Worm (Caenorhabditis elegans): ENCODE data around the gene W04E12.4.
A peak's percentile ranks its signal among the peaks of the same experiment; 100 is the strongest.

Gene W04E12.4

DNA sequence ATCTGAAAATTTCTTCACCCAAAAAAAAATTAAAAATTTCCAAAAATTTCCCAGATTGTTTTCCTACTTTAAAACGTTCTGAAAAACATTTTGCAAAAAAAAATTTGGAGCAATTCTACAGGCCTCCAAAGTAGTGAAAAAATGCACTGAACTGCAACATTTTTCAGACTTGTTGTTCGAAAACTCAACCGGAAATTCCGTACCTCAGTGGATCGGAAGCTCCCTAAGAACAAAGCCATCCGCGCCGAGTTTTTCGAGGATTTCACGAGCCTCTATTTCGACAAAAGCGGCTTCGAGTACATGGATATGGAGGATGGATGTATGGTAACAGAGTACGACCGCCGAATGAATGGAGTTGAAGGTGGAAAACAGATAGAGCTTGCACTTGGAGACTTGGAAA, 5.3 kb upstream of the W04E12.4 start, which contains the start of gene fbxa-131:
fbxa-131 (plus strand) TSS at position 301 of the 400 bp plus-strand sequence.
- no peak for TF ChIP-seq ceh-28 (tag; optimal IDR thresholded peaks at IDR 0.05)
- no peak for TF ChIP-seq zag-1 (tag; optimal IDR thresholded peaks at IDR 0.05)
- no peak for TF ChIP-seq snpc-4 (tag; optimal IDR thresholded peaks at IDR 0.05)
- no peak for TF ChIP-seq ceh-16 (tag; optimal IDR thresholded peaks at IDR 0.05)
- TF ChIP-seq pqm-1 (tag; optimal IDR thresholded peaks at IDR 0.05) = no peak
- TF ChIP-seq nhr-77 (tag; optimal IDR thresholded peaks at IDR 0.05) = no peak
- TF ChIP-seq sea-2 (GFP tag; optimal IDR thresholded peaks at IDR 0.05) = no peak

DNA sequence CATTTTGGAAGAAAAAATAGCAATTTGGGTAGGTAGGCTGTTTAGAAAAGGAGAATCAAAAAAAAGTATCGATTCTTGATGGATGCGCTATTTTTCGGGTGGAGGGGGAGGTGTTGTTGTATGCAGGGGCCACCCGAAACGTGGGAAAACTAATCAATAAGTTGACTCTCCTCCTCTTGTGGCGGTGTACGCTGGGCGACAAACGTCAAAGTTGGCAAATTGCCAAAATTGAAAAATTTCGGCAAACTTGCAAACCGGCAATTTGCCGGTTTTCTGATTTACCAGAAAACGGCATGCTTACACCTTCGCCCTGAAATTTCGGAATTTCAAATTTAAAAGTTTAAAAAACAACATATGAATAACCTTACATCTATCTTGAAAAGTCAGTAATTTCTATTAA, 2.4 kb upstream of the W04E12.4 start, which contains the start of gene W04E12.2:
W04E12.2 (minus strand) TSS at position 101 of the 400 bp plus-strand sequence.
- no peak for TF ChIP-seq nhr-25 (tag; optimal IDR thresholded peaks at IDR 0.05)
- no peak for TF ChIP-seq R02D3.7 (tag; optimal IDR thresholded peaks at IDR 0.05)
- no peak for TF ChIP-seq nhr-11 (tag; optimal IDR thresholded peaks at IDR 0.05)
- no peak for TF ChIP-seq elt-1 (tag; optimal IDR thresholded peaks at IDR 0.05)
- no peak for TF ChIP-seq mml-1 (tag; optimal IDR thresholded peaks at IDR 0.05)
- TF ChIP-seq nhr-76 (tag; optimal IDR thresholded peaks at IDR 0.05) = no peak
- TF ChIP-seq ceh-16 (tag; optimal IDR thresholded peaks at IDR 0.05) = no peak
- no peak for TF ChIP-seq unc-62 (GFP tag; optimal IDR thresholded peaks at IDR 0.05)
- TF ChIP-seq daf-12 (tag; optimal IDR thresholded peaks at IDR 0.05) = no peak
- TF ChIP-seq nhr-43 (tag; optimal IDR thresholded peaks at IDR 0.05; ENCODE audit: poor library complexity, severe bottlenecking) = no peak
- TF ChIP-seq lin-15B (tag; optimal IDR thresholded peaks at IDR 0.05) = no peak
- TF ChIP-seq egl-27 (tag; optimal IDR thresholded peaks at IDR 0.05) = no peak
- no peak for TF ChIP-seq ama-1 (optimal IDR thresholded peaks at IDR 0.05)
- TF ChIP-seq nhr-77 (tag; optimal IDR thresholded peaks at IDR 0.05) = no peak

DNA sequence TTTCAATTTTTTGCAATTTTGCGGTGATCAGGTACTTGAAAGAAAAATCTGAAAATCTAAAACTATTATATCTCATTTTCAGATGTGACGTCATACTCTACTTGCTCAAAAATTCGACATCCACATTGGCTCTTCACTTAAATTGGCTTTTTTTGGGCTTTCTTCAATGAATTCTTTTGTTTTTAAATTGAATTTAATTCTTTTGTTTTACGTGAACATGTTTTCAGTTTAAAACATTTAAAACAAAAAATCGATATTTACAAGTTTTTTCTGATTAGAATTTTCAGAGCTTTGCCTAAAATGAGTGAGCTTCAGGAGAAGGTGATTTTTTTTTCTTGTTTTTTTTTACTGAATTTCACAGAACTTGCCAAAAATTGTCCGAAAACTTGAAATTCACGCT, 1.8 kb upstream of the W04E12.4 start, which contains the start of gene W04E12.3:
W04E12.3 (plus strand) TSS at position 301 of the 400 bp plus-strand sequence.
- TF ChIP-seq fkh-10 (GFP tag; optimal IDR thresholded peaks at IDR 0.05) (no peak), aly-2 (tag; optimal IDR thresholded peaks at IDR 0.05) (no peak), nhr-43 (tag; optimal IDR thresholded peaks at IDR 0.05; ENCODE audit: poor library complexity, severe bottlenecking) (no peak), jun-1 (tag; optimal IDR thresholded peaks at IDR 0.05) (no peak), nhr-67 (tag; optimal IDR thresholded peaks at IDR 0.05) (no peak), ceh-9 (tag; optimal IDR thresholded peaks at IDR 0.05) (no peak), eor-1 (tag; optimal IDR thresholded peaks at IDR 0.05) (no peak), nhr-11 (tag; optimal IDR thresholded peaks at IDR 0.05) (no peak), ceh-16 (tag; optimal IDR thresholded peaks at IDR 0.05) (no peak), nhr-28 (tag; optimal IDR thresholded peaks at IDR 0.05) (no peak), lin-39 (tag; optimal IDR thresholded peaks at IDR 0.05) (no peak), pha-4 (tag; optimal IDR thresholded peaks at IDR 0.05) (no peak), lsy-12 (tag; optimal IDR thresholded peaks at IDR 0.05) (no peak), snpc-4 (tag; optimal IDR thresholded peaks at IDR 0.05) (no peak), elt-1 (tag; optimal IDR thresholded peaks at IDR 0.05) (no peak), unc-62 (GFP tag; optimal IDR thresholded peaks at IDR 0.05) (no peak), R02D3.7 (tag; optimal IDR thresholded peaks at IDR 0.05) (no peak), nhr-12 (tag; optimal IDR thresholded peaks at IDR 0.05) (no peak), nhr-76 (tag; optimal IDR thresholded peaks at IDR 0.05) (no peak)

DNA sequence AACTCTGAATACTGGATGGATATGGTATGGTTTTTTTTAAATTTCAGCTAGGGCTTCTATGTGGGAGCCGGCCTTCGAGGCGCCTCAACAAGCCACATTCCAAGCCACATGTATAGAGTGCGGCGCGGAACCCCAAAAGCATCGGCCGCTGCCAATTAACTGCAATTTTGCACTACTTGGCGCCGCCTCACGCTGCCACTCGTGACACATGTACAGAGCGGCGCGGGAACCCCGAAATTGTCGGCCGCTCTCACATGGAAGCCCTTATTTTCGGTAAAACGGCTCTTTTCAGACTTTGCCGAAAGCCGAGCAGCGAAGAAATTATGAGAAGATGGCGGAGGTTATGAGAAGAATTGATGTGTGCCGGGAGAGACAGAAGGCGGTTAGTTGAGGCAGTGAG, 389 bp downstream of the W04E12.4 start:
- TF ChIP-seq eor-1 (tag; optimal IDR thresholded peaks at IDR 0.05) (no peak), nhr-67 (tag; optimal IDR thresholded peaks at IDR 0.05) (no peak), fkh-10 (GFP tag; optimal IDR thresholded peaks at IDR 0.05) (no peak), R02D3.7 (tag; optimal IDR thresholded peaks at IDR 0.05) (no peak), nhr-23 (tag; optimal IDR thresholded peaks at IDR 0.05) (no peak), elt-1 (tag; optimal IDR thresholded peaks at IDR 0.05) (no peak), sea-2 (GFP tag; optimal IDR thresholded peaks at IDR 0.05) (no peak), lin-15B (tag; optimal IDR thresholded peaks at IDR 0.05) (no peak), fos-1 (tag; optimal IDR thresholded peaks at IDR 0.05) (no peak), nhr-237 (tag; optimal IDR thresholded peaks at IDR 0.05) (no peak), fkh-2 (tag; optimal IDR thresholded peaks at IDR 0.05) (no peak), nhr-76 (tag; optimal IDR thresholded peaks at IDR 0.05) (no peak)

DNA sequence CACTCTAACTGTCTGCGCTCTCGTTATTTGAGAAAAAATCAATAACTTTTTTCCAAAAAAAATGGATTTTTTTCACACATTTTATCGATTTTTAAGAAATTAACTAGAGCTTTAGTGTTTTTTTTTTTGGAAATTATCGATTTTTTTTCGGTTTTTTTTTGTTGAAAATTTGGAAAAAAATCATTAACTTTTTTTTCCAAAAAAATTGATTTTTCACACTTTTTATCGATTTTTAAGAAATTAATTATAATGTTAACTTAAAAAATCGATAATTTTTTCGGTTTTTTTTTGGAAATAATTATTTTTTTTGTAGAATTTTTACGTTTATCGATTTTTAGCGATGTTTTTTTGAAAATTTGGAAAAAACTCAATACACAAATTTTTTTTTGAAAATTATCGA, 805 bp downstream of the W04E12.4 start:
- no peak for TF ChIP-seq nhr-67 (tag; optimal IDR thresholded peaks at IDR 0.05)
- TF ChIP-seq pqm-1 (tag; optimal IDR thresholded peaks at IDR 0.05) = no peak
- TF ChIP-seq nhr-76 (tag; optimal IDR thresholded peaks at IDR 0.05) = no peak
- no peak for TF ChIP-seq ZK546.5 (tag; optimal IDR thresholded peaks at IDR 0.05)
- TF ChIP-seq daf-12 (tag; optimal IDR thresholded peaks at IDR 0.05) = no peak
- peak; percentile 85 for TF ChIP-seq ceh-28 (tag; optimal IDR thresholded peaks at IDR 0.05)
- no peak for TF ChIP-seq R02D3.7 (tag; optimal IDR thresholded peaks at IDR 0.05)
- TF ChIP-seq nhr-25 (tag; optimal IDR thresholded peaks at IDR 0.05) = no peak
- TF ChIP-seq tbx-2 (tag; optimal IDR thresholded peaks at IDR 0.05) = no peak
